Worm (Caenorhabditis elegans) whole organism, L1 larva: Measurements from ENCODE around the gene gdi-1.

Experiments used
- aha-1 ChIP-seq: fragments of 150-350 bp; optimal IDR thresholded peaks from 2 replicates; lab custom pipeline; 2014; ENCODE audit warnings: missing biosample characterization, missing genetic modification characterization
- aly-2 ChIP-seq: fragments of 150-350 bp; optimal IDR thresholded peaks from 2 replicates; lab custom pipeline; 2014; ENCODE audit warnings: missing biosample characterization, missing genetic modification characterization
- ama-1 ChIP-seq: fragments of 150-350 bp; optimal IDR thresholded peaks from 2 replicates; lab custom pipeline; 2014
- ceh-63 ChIP-seq: fragments of 200-800 bp; sonication (Bioruptor generic); optimal IDR thresholded peaks from 2 replicates; lab custom pipeline; 2018; ENCODE audit warnings: mild to moderate bottlenecking, missing genetic modification characterization, missing compliant biosample characterization
- efl-1 ChIP-seq, 4 experiments: fragments of 150-350 bp; optimal IDR thresholded peaks in 3 of 4; peaks in 1 of 4; 1 replicate in 1 of 4; 2 replicates in 3 of 4; lab custom pipeline; 2014; ENCODE audit warnings: missing biosample characterization in 2 of 4, missing genetic modification characterization in 2 of 4, missing genetic modification reagents in 2 of 4
- mdl-1 ChIP-seq, 2 experiments: fragments of 150-350 bp; optimal IDR thresholded peaks; 2 replicates each; lab custom pipeline; 2014 to 2017; ENCODE audit warnings: missing biosample characterization in 2 of 2, missing genetic modification characterization in 2 of 2, inconsistent platforms in 1 of 2
- nhr-12 ChIP-seq: sonication (generic microtip); optimal IDR thresholded peaks from 2 replicates; lab custom pipeline; 2017; ENCODE audit warnings: missing biosample characterization, missing genetic modification characterization
- nhr-76 ChIP-seq: sonication (generic microtip); optimal IDR thresholded peaks from 2 replicates; lab custom pipeline; 2017; ENCODE audit warnings: missing biosample characterization, missing genetic modification characterization
- swsn-7 ChIP-seq: sonication (generic microtip); optimal IDR thresholded peaks from 2 replicates; lab custom pipeline; 2016; ENCODE audit warnings: missing genetic modification characterization, missing compliant biosample characterization
- unc-130 ChIP-seq: fragments of 150-350 bp; optimal IDR thresholded peaks from 2 replicates; lab custom pipeline; 2017; ENCODE audit warnings: missing biosample characterization, missing genetic modification characterization, inconsistent platforms
- ztf-11 ChIP-seq, 2 experiments: sonication (generic microtip); optimal IDR thresholded peaks; 2 replicates each; lab custom pipeline; 2016 to 2017; ENCODE audit warnings: missing genetic modification characterization in 2 of 2, missing biosample characterization in 1 of 2, missing compliant biosample characterization in 1 of 2

DNA sequence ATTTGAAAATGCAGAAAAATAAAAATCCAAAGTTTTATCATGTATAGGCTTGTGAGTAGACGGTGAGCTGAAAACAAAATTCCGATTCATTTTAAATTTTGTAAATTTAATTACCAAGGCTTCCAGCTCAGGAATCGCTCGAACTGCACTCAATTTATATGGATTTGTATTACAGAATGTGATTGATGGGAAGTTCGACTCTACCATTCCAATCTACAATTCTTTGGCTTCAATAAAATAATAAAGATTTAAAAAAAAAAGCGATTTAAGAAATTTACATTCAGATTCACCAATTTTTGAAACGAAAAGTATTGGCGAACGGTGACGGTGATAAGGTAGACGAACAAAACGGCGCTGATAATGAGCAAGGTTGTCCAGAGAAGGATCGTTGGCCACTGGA is 22.0 kb downstream of the gdi-1 start:
- TF ChIP-seq ama-1 (lab: Kevin White, UChicago) = no peak
- TF ChIP-seq nhr-12 (tag; lab: Kevin White, UChicago) = no peak
- TF ChIP-seq efl-1 (optimal IDR thresholded peaks at IDR 0.05; lab: Kevin White, UChicago) = no peak
- peak in 1 of 2 experiments; percentile 42 for TF ChIP-seq efl-1 (GFP tag; optimal IDR thresholded peaks at IDR 0.05 in 1 of 2; lab: Kevin White, UChicago)
- no peak for TF ChIP-seq swsn-7 (tag; lab: Kevin White, UChicago)
- TF ChIP-seq nhr-76 = no peak
- TF ChIP-seq unc-130 (tag; lab: Kevin White, UChicago) = no peak
- no peak for TF ChIP-seq mdl-1 (tag; optimal IDR thresholded peaks at IDR 0.05; lab: Kevin White, UChicago)
- no peak for TF ChIP-seq ceh-63 (GFP tag; lab: Kevin White, UChicago)
- no peak for TF ChIP-seq ztf-11 (tag; optimal IDR thresholded peaks at IDR 0.05; lab: Kevin White, UChicago)
- no peak for TF ChIP-seq aha-1 (tag; lab: Kevin White, UChicago)
- no peak for TF ChIP-seq aly-2
